Worm (Caenorhabditis elegans): Measurements from ENCODE around the gene F34H10.1.

DNA sequence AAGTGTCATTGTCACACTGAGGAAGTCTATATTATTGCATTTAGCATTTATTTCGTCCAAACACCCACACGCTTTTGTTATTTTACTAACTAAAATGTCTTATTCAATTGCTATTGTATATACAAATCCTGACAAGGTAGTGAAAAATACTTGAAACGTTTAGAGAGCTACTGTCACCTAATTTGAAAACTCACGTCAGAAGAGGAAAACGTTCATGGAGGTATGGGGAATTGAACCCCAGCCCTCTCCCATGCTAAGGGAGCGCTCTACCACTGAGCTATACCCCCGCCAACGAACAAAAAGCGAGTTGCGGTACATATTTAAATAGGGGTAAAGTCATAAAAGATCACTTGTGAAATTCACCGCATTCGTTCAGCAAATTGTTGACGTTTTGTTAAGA is 3.3 kb upstream of the F34H10.1 start:
- no peak for TF ChIP-seq klf-2 (GFP tag; conservative IDR thresholded peaks at IDR 0.05)
- peak; percentile 83 for TF ChIP-seq flt-1 (GFP tag; IDR thresholded peaks at IDR 0.05)
- TF ChIP-seq ztf-29 (GFP tag; IDR thresholded peaks at IDR 0.05), result no peak
- TF ChIP-seq cog-1 (tag; optimal IDR thresholded peaks at IDR 0.05), result no peak
- TF ChIP-seq ref-1 (GFP tag; conservative IDR thresholded peaks at IDR 0.05), result 0 out of 2 replicates have a peak, but pooled peaks have one; percentile 37
- peak; percentile 32; the same call in 1 of the 2 replicates for TF ChIP-seq T22C8.4 (GFP tag; IDR thresholded peaks at IDR 0.05)
- peak; percentile 75 for TF ChIP-seq ztf-23 (GFP tag; IDR thresholded peaks at IDR 0.05)
- peak; percentile 73 for TF ChIP-seq tab-1 (GFP tag; IDR thresholded peaks at IDR 0.05)
